Worm (Caenorhabditis elegans): ENCODE results near the gene C06B8.3.

The C06B8.3 gene

DNA sequence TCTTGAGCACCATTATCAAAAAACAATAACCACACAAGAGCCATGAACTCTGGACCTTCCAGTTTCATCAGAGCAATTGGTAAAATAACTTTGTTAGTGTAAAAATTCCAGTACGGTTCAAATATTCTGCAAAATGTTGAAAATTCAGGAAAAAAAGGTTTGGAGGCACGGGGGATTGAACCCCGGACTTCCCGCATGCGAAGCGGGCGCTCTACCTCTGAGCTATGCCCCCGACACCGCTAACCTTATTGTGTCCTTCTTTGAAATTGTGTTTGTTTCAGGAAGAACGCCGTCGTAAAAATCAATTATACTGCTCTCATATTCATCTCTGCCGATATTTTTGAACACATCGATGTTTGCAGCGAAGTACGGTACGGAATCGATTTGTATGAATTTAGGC is 4.6 kb downstream of the C06B8.3 start (continued):
- TF ChIP-seq ztf-25 (GFP tag; IDR thresholded peaks at IDR 0.05) (no peak), sptf-2 (GFP tag; optimal IDR thresholded peaks at IDR 0.05) (peak; percentile 45), rcor-1 (GFP tag; IDR thresholded peaks at IDR 0.05) (no peak), chd-7 (tag; optimal IDR thresholded peaks at IDR 0.05) (no peak), snpc-1.1 (tag; optimal IDR thresholded peaks at IDR 0.05; ENCODE audit: insufficient read depth) (peak; percentile 94), nhr-27 (tag; optimal IDR thresholded peaks at IDR 0.05) (no peak), tbp1 (GFP tag; optimal IDR thresholded peaks at IDR 0.05) (peak; percentile 88), F23B12.7 (tag; optimal IDR thresholded peaks at IDR 0.05; ENCODE audit: insufficient read depth) (no peak), Y56A3A.18 (GFP tag; IDR thresholded peaks at IDR 0.05) (no peak), C06A6.2 (GFP tag; conservative IDR thresholded peaks at IDR 0.05) (no peak), Y95B8A.8 (GFP tag; IDR thresholded peaks at IDR 0.05) (no peak), ZK185.1 (tag; optimal IDR thresholded peaks at IDR 0.05; ENCODE audit: poor library complexity, severe bottlenecking) (no peak), F33H1.4 (GFP tag; IDR thresholded peaks at IDR 0.05) (peak; percentile 21; the same call in 1 of the 2 replicates), lin-54 (GFP tag; optimal IDR thresholded peaks at IDR 0.05) (peak; percentile 30), ztf-18 (tag; optimal IDR thresholded peaks at IDR 0.05) (peak; percentile 41), F10E7.11 (tag; optimal IDR thresholded peaks at IDR 0.05) (no peak), lin-35 (GFP tag; optimal IDR thresholded peaks at IDR 0.05) (no peak), F57C9.4 (tag; optimal IDR thresholded peaks at IDR 0.05) (no peak), mcd-1 (GFP tag; IDR thresholded peaks at IDR 0.05) (no peak), ekl-4 (GFP tag; IDR thresholded peaks at IDR 0.05) (no peak), mxl-1 (tag; optimal IDR thresholded peaks at IDR 0.05) (no peak), zfh-2 (GFP tag; conservative IDR thresholded peaks at IDR 0.05) (no peak), Y53F4B.3 (GFP tag; IDR thresholded peaks at IDR 0.05) (no peak), F37B4.10 (GFP tag; IDR thresholded peaks at IDR 0.05) (no peak), cebp-1 (GFP tag; IDR thresholded peaks at IDR 0.05) (no peak), cebp-1 (tag; optimal IDR thresholded peaks at IDR 0.05) (peak; percentile 25), ama-1 (optimal IDR thresholded peaks at IDR 0.05) (no peak), ama-1 (GFP tag; optimal IDR thresholded peaks at IDR 0.05) (peak in 1 of 2 experiments; percentile 46), unc-62 (GFP tag; optimal IDR thresholded peaks at IDR 0.05) (no peak), snpc-3.4 (tag; optimal IDR thresholded peaks at IDR 0.05) (peak; percentile 81), mel-28 (tag; optimal IDR thresholded peaks at IDR 0.05; ENCODE audit: borderline replicate concordance) (no peak), madf-3 (GFP tag; IDR thresholded peaks at IDR 0.05) (no peak), lir-1 (GFP tag; conservative IDR thresholded peaks at IDR 0.05) (no peak), K12H6.12 (tag; optimal IDR thresholded peaks at IDR 0.05) (no peak), F22D6.2 (tag; optimal IDR thresholded peaks at IDR 0.05) (no peak), nfyb-1 (GFP tag; IDR thresholded peaks at IDR 0.05) (0 out of 2 replicates have a peak, but pooled peaks have one; percentile 50), T07F8.4 (tag; optimal IDR thresholded peaks at IDR 0.05) (no peak), pbrm-1 (GFP tag; IDR thresholded peaks at IDR 0.05) (peak; percentile 51; the same call in 1 of the 2 replicates), hmg-1.2 (GFP tag; IDR thresholded peaks at IDR 0.05) (peak; percentile 49), Y79H2A.3 (GFP tag; conservative IDR thresholded peaks at IDR 0.05) (no peak), gei-17 (GFP tag; optimal IDR thresholded peaks at IDR 0.05) (no peak), B0019.2 (GFP tag; conservative IDR thresholded peaks at IDR 0.05) (no peak)
